Worm (Caenorhabditis elegans): ENCODE data around the gene tat-2.

Gene tat-2

ce11 chrIV:4846793-4847192 lies at the start of gene tat-2:
tat-2 (minus strand) TSS chrIV:4846893.
- TF ChIP-seq ceh-43 (GFP tag; optimal IDR thresholded peaks at IDR 0.05) (no peak), lin-32 (GFP tag; optimal IDR thresholded peaks at IDR 0.05) (no peak), flh-1 (GFP tag; optimal IDR thresholded peaks at IDR 0.05) (no peak), nhr-237 (tag; optimal IDR thresholded peaks at IDR 0.05) (no peak), blmp-1 (tag; optimal IDR thresholded peaks at IDR 0.05) (no peak), ceh-83 (GFP tag; optimal IDR thresholded peaks at IDR 0.05) (no peak), sem-2 (GFP tag; optimal IDR thresholded peaks at IDR 0.05) (no peak), cnd-1 (tag; optimal IDR thresholded peaks at IDR 0.05) (no peak), sptf-1 (tag; optimal IDR thresholded peaks at IDR 0.05) (no peak), elt-1 (tag; optimal IDR thresholded peaks at IDR 0.05; ENCODE audit: borderline replicate concordance, insufficient read depth) (no peak), unc-120 (tag; optimal IDR thresholded peaks at IDR 0.05; ENCODE audit: poor library complexity, severe bottlenecking) (no peak), ztf-11 (tag; optimal IDR thresholded peaks at IDR 0.05) (no peak), mep-1 (tag; optimal IDR thresholded peaks at IDR 0.05) (no peak), M03D4.4 (tag; optimal IDR thresholded peaks at IDR 0.05) (no peak), drap-1 (GFP tag; optimal IDR thresholded peaks at IDR 0.05) (no peak), bed-3 (GFP tag; optimal IDR thresholded peaks at IDR 0.05) (no peak), mab-5 (tag; optimal IDR thresholded peaks at IDR 0.05) (no peak), nhr-28 (tag; optimal IDR thresholded peaks at IDR 0.05) (no peak), unc-39 (tag; optimal IDR thresholded peaks at IDR 0.05) (no peak), unc-62 (GFP tag; optimal IDR thresholded peaks at IDR 0.05) (no peak)

DNA sequence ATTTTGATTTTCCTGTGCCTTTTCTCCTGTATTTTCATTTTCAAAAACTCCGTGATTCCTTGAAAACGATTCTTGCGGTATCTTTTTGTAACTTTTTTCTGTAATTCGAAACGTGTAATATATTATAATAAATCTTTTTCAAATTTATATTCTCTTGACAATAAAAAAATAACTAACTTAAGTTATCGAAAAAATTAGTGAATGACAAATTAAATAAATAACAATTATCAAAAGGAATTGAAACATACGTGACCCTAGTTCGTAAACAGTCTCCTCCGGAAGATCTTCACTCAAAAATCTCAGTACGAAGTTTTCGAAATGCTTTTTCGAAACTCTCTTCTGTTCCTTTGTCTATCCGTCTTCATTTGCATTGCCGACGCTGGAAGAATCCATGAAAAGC lies 43.9 kb upstream of the tat-2 start, which contains the start of gene T08B6.9:
Gene T08B6.9 (plus strand): TSS at position 301 of the 400 bp plus-strand sequence.
- TF ChIP-seq nhr-28 (tag; optimal IDR thresholded peaks at IDR 0.05) (no peak), cnd-1 (tag; optimal IDR thresholded peaks at IDR 0.05) (no peak), hlh-1 (tag; optimal IDR thresholded peaks at IDR 0.05) (no peak), unc-62 (GFP tag; optimal IDR thresholded peaks at IDR 0.05) (no peak), zip-8 (tag; optimal IDR thresholded peaks at IDR 0.05) (no peak), tbx-8 (GFP tag; optimal IDR thresholded peaks at IDR 0.05) (no peak), nhr-2 (tag; optimal IDR thresholded peaks at IDR 0.05) (no peak), lin-32 (GFP tag; optimal IDR thresholded peaks at IDR 0.05) (no peak)

ce11 chrIV:4889613-4890012 lies 42.9 kb upstream of the tat-2 start, which contains the start of gene sgnh-1:
sgnh-1 (plus strand) TSS chrIV:4889913.
- TF ChIP-seq M03D4.4 (tag; optimal IDR thresholded peaks at IDR 0.05), result no peak
- no peak for TF ChIP-seq ham-2 (GFP tag; optimal IDR thresholded peaks at IDR 0.05)

DNA sequence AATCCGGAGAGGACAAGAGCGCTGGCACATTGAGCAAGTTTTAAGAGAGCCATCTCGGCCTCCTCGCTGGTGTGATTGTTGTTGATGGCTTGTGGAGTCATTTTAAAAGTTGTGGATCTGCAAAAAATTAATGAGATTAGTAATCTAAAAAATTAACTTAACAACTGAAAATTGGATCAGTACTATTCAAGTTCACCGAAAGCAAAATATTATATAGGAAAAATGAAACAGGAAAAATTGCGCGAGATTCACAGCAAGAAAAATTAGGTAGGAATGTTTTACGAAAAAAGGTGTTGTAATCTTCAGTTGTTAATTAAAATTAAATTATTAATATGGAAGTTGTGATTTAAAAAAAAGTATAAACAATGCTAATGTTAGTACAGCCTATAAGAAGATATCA lies 40.6 kb upstream of the tat-2 start, which contains the start of gene T08B6.1:
Gene T08B6.1 (minus strand): TSS at position 101 of the 400 bp plus-strand sequence.
- TF ChIP-seq ztf-11 (tag; optimal IDR thresholded peaks at IDR 0.05) (no peak), nhr-76 (tag; optimal IDR thresholded peaks at IDR 0.05) (no peak), snpc-4 (tag; optimal IDR thresholded peaks at IDR 0.05) (no peak), nhr-2 (tag; optimal IDR thresholded peaks at IDR 0.05) (no peak), sem-2 (GFP tag; optimal IDR thresholded peaks at IDR 0.05) (no peak), ceh-39 (tag; optimal IDR thresholded peaks at IDR 0.05) (no peak), cnd-1 (tag; optimal IDR thresholded peaks at IDR 0.05) (no peak), bed-3 (GFP tag; optimal IDR thresholded peaks at IDR 0.05) (no peak), lin-32 (GFP tag; optimal IDR thresholded peaks at IDR 0.05) (no peak), elt-3 (tag; optimal IDR thresholded peaks at IDR 0.05) (no peak), blmp-1 (tag; optimal IDR thresholded peaks at IDR 0.05) (no peak)

ce11 chrIV:4885435-4885834 lies 38.7 kb upstream of the tat-2 start:
- TF ChIP-seq pha-4 (tag; optimal IDR thresholded peaks at IDR 0.05) (no peak), nhr-76 (tag; optimal IDR thresholded peaks at IDR 0.05) (no peak)

- TF ChIP-seq ceh-43 (GFP tag; optimal IDR thresholded peaks at IDR 0.05) (no peak), zip-8 (tag; optimal IDR thresholded peaks at IDR 0.05) (peak; percentile 75)
These were observed 37.3 kb upstream of the tat-2 start, which contains the start of gene str-166 for ce11 chrIV:4883984-4884383. str-166 (plus strand) TSS chrIV:4884284.

Data from whole organism, mixed stage, embryonic.